Worm (Caenorhabditis elegans) whole organism, L1 larva: ENCODE measurements around the gene R13H4.5.

Source experiments
- C04F5.9 ChIP-seq: sonication (generic microtip); optimal IDR thresholded peaks from 2 replicates; lab custom pipeline; 2016; ENCODE audit warnings: missing genetic modification characterization, missing compliant biosample characterization
- C34B4.2 ChIP-seq: sonication (generic microtip); optimal IDR thresholded peaks from 2 replicates; lab custom pipeline; 2017; ENCODE audit warnings: mild to moderate bottlenecking, missing genetic modification characterization, missing compliant biosample characterization
- Y116A8C.19 ChIP-seq: sonication (generic microtip); optimal IDR thresholded peaks from 2 replicates; lab custom pipeline; 2016; ENCODE audit warnings: missing compliant biosample characterization, missing genetic modification characterization, borderline replicate concordance
- aha-1 ChIP-seq: fragments of 150-350 bp; optimal IDR thresholded peaks from 2 replicates; lab custom pipeline; 2014; ENCODE audit warnings: missing biosample characterization, missing genetic modification characterization
- alr-1 ChIP-seq: fragments of 200-800 bp; sonication (Bioruptor generic); optimal IDR thresholded peaks from 2 replicates; lab custom pipeline; 2018; ENCODE audit warnings: borderline replicate concordance, mild to moderate bottlenecking, missing genetic modification characterization, missing compliant biosample characterization
- aly-2 ChIP-seq: fragments of 150-350 bp; optimal IDR thresholded peaks from 2 replicates; lab custom pipeline; 2014; ENCODE audit warnings: missing biosample characterization, missing genetic modification characterization
- ceh-8 ChIP-seq: fragments of 200-800 bp; sonication (Bioruptor generic); optimal IDR thresholded peaks from 2 replicates; lab custom pipeline; 2018; ENCODE audit warnings: mild to moderate bottlenecking, missing genetic modification characterization, moderate library complexity, missing compliant biosample characterization
- ceh-82 ChIP-seq, 3 experiments: fragments of 150-350 bp in 1 of 3; sonication (generic microtip) in 2 of 3; optimal IDR thresholded peaks; 2 replicates each; lab custom pipeline; 2014 to 2017; ENCODE audit warnings: missing biosample characterization in 3 of 3, missing genetic modification characterization in 3 of 3
- ceh-88 ChIP-seq: fragments of 200-800 bp; sonication (Bioruptor generic); IDR thresholded peaks from 2 replicates; pipeline ENCODE4 v1.3.6; 2022; ENCODE audit warnings: missing genetic modification characterization, missing compliant biosample characterization
- ceh-90 ChIP-seq: sonication (generic microtip); optimal IDR thresholded peaks from 2 replicates; lab custom pipeline; 2016; ENCODE audit warnings: missing genetic modification characterization, missing compliant biosample characterization
- ces-1 ChIP-seq: fragments of 150-350 bp; optimal IDR thresholded peaks from 2 replicates; lab custom pipeline; 2014; ENCODE audit warnings: missing biosample characterization, missing genetic modification reagents, missing genetic modification characterization
- dpl-1 ChIP-seq, 3 experiments: fragments of 150-350 bp in 2 of 3; sonication (generic microtip) in 1 of 3; optimal IDR thresholded peaks; 2 replicates each; lab custom pipeline; 2014 to 2017; ENCODE audit warnings: missing biosample characterization in 3 of 3, missing genetic modification characterization in 3 of 3, missing genetic modification reagents in 3 of 3
- dsc-1 ChIP-seq: sonication (generic microtip); optimal IDR thresholded peaks from 2 replicates; lab custom pipeline; 2016; ENCODE audit warnings: mild to moderate bottlenecking, missing genetic modification characterization, missing compliant biosample characterization
- efl-1 ChIP-seq, 4 experiments: fragments of 150-350 bp; optimal IDR thresholded peaks in 3 of 4; peaks in 1 of 4; 1 replicate in 1 of 4; 2 replicates in 3 of 4; lab custom pipeline; 2014; ENCODE audit warnings: missing biosample characterization in 2 of 4, missing genetic modification characterization in 2 of 4, missing genetic modification reagents in 2 of 4
- egl-13 ChIP-seq: sonication (generic microtip); optimal IDR thresholded peaks from 2 replicates; lab custom pipeline; 2016; ENCODE audit warnings: missing genotype, missing genetic modification reagents, missing genetic modification characterization, missing compliant biosample characterization
- elt-2 ChIP-seq: sonication (generic microtip); optimal IDR thresholded peaks from 2 replicates; lab custom pipeline; 2016; ENCODE audit warnings: missing genetic modification characterization, mild to moderate bottlenecking, inconsistent platforms, missing compliant biosample characterization, missing genetic modification reagents
- fkh-4 ChIP-seq: sonication (generic microtip); optimal IDR thresholded peaks from 2 replicates; lab custom pipeline; 2016; ENCODE audit warnings: missing compliant biosample characterization, missing genetic modification characterization, borderline replicate concordance
- isw-1 ChIP-seq: fragments of 200-800 bp; sonication (Bioruptor generic); IDR thresholded peaks from 2 replicates; pipeline ENCODE4 v1.3.6; 2022; ENCODE audit warnings: missing genetic modification characterization, missing compliant biosample characterization
- jun-1 ChIP-seq: fragments of 150-350 bp; optimal IDR thresholded peaks from 2 replicates; lab custom pipeline; 2014; ENCODE audit warnings: missing biosample characterization, missing genetic modification reagents, missing genetic modification characterization
- lin-13 ChIP-seq: fragments of 150-350 bp; optimal IDR thresholded peaks from 2 replicates; lab custom pipeline; 2014; ENCODE audit warnings: missing biosample characterization, missing genetic modification reagents, missing genetic modification characterization
- lin-35 ChIP-seq, 2 experiments: fragments of 150-350 bp; optimal IDR thresholded peaks; 2 replicates each; lab custom pipeline; 2014; ENCODE audit warnings: missing biosample characterization in 2 of 2, missing genetic modification characterization in 2 of 2, missing genetic modification reagents in 2 of 2
- lin-39 ChIP-seq: fragments of 150-350 bp; optimal IDR thresholded peaks from 2 replicates; lab custom pipeline; 2014; ENCODE audit warnings: missing biosample characterization, missing genetic modification reagents, missing genetic modification characterization
- lir-3 ChIP-seq: sonication (generic microtip); optimal IDR thresholded peaks from 2 replicates; lab custom pipeline; 2016; ENCODE audit warnings: mild to moderate bottlenecking, missing genetic modification characterization, moderate library complexity, missing compliant biosample characterization; ENCODE audit not compliant: poor library complexity
- lsy-2 ChIP-seq, 2 experiments: fragments of 150-350 bp; optimal IDR thresholded peaks; 2 replicates each; lab custom pipeline; 2014; ENCODE audit warnings: missing biosample characterization in 2 of 2, missing genetic modification characterization in 2 of 2
- mab-9 ChIP-seq: fragments of 200-800 bp; sonication (Bioruptor generic); IDR thresholded peaks from 2 replicates; pipeline ENCODE4 v1.3.6; 2022; ENCODE audit warnings: missing genetic modification reagents, missing genetic modification characterization, missing compliant biosample characterization
- mdl-1 ChIP-seq, 2 experiments: fragments of 150-350 bp; optimal IDR thresholded peaks; 2 replicates each; lab custom pipeline; 2014 to 2017; ENCODE audit warnings: missing biosample characterization in 2 of 2, missing genetic modification characterization in 2 of 2, inconsistent platforms in 1 of 2
- mef-2 ChIP-seq: fragments of 150-350 bp; optimal IDR thresholded peaks from 2 replicates; lab custom pipeline; 2014; ENCODE audit warnings: missing biosample characterization, missing genetic modification characterization
- mep-1 ChIP-seq: fragments of 150-350 bp; optimal IDR thresholded peaks from 2 replicates; lab custom pipeline; 2014; ENCODE audit warnings: missing biosample characterization, missing genetic modification characterization
- nhr-12 ChIP-seq: sonication (generic microtip); optimal IDR thresholded peaks from 2 replicates; lab custom pipeline; 2017; ENCODE audit warnings: missing biosample characterization, missing genetic modification characterization
- nhr-19 ChIP-seq: fragments of 200-800 bp; sonication (Bioruptor generic); conservative IDR thresholded peaks from 2 replicates; pipeline ENCODE4 v1.3.6; 2022; ENCODE audit warnings: missing genetic modification characterization, missing compliant biosample characterization
- nhr-20 ChIP-seq: sonication (generic microtip); optimal IDR thresholded peaks from 2 replicates; lab custom pipeline; 2016; ENCODE audit warnings: mild to moderate bottlenecking, missing genetic modification characterization, missing compliant biosample characterization
- nhr-237 ChIP-seq: fragments of 150-350 bp; optimal IDR thresholded peaks from 2 replicates; lab custom pipeline; 2014; ENCODE audit warnings: missing biosample characterization, missing genetic modification characterization
- nhr-47 ChIP-seq: sonication (generic microtip); optimal IDR thresholded peaks from 2 replicates; lab custom pipeline; 2016; ENCODE audit warnings: mild to moderate bottlenecking, missing genetic modification characterization, moderate library complexity, missing compliant biosample characterization
- nhr-71 ChIP-seq: sonication (generic microtip); optimal IDR thresholded peaks from 2 replicates; lab custom pipeline; 2016; ENCODE audit warnings: mild to moderate bottlenecking, missing genetic modification characterization, moderate library complexity, missing compliant biosample characterization
- nhr-76 ChIP-seq: sonication (generic microtip); optimal IDR thresholded peaks from 2 replicates; lab custom pipeline; 2017; ENCODE audit warnings: missing biosample characterization, missing genetic modification characterization
- nhr-85 ChIP-seq: sonication (generic microtip); peaks from one replicate; lab custom pipeline; 2016; ENCODE audit warnings: missing genetic modification characterization, inconsistent platforms, missing compliant biosample characterization
- nhr-90 ChIP-seq: sonication (generic microtip); optimal IDR thresholded peaks from 2 replicates; lab custom pipeline; 2016; ENCODE audit warnings: mild to moderate bottlenecking, missing genetic modification characterization, missing compliant biosample characterization; ENCODE audit not compliant: poor library complexity
- pax-3 ChIP-seq: fragments of 200-800 bp; sonication (Bioruptor generic); optimal IDR thresholded peaks from 2 replicates; lab custom pipeline; 2018; ENCODE audit warnings: mild to moderate bottlenecking, missing genetic modification characterization, moderate library complexity, missing compliant biosample characterization
- pqm-1 ChIP-seq: sonication (generic microtip); optimal IDR thresholded peaks from 3 replicates; lab custom pipeline; 2017; ENCODE audit warnings: missing biosample characterization, missing genetic modification characterization
- rnt-1 ChIP-seq: sonication (generic microtip); optimal IDR thresholded peaks from 2 replicates; lab custom pipeline; 2016; ENCODE audit warnings: mild to moderate bottlenecking, missing genetic modification characterization, moderate library complexity, missing compliant biosample characterization
- skn-1 ChIP-seq: fragments of 150-350 bp; optimal IDR thresholded peaks from 2 replicates; lab custom pipeline; 2014; ENCODE audit warnings: missing biosample characterization, missing genetic modification characterization
- snpc-4 ChIP-seq: fragments of 150-350 bp; optimal IDR thresholded peaks from 2 replicates; lab custom pipeline; 2014; ENCODE audit warnings: missing biosample characterization, missing genetic modification characterization
- snu-23 ChIP-seq: sonication (generic microtip); optimal IDR thresholded peaks from 2 replicates; lab custom pipeline; 2016; ENCODE audit warnings: missing genetic modification characterization, missing compliant biosample characterization
- sup-37 ChIP-seq: fragments of 200-800 bp; sonication (Bioruptor generic); optimal IDR thresholded peaks from 2 replicates; lab custom pipeline; 2018; ENCODE audit warnings: mild to moderate bottlenecking, missing genetic modification characterization, missing compliant biosample characterization
- swsn-7 ChIP-seq: sonication (generic microtip); optimal IDR thresholded peaks from 2 replicates; lab custom pipeline; 2016; ENCODE audit warnings: missing genetic modification characterization, missing compliant biosample characterization
- tlp-1 ChIP-seq: fragments of 150-350 bp; optimal IDR thresholded peaks from 2 replicates; lab custom pipeline; 2014; ENCODE audit warnings: missing biosample characterization, missing genetic modification characterization
- unc-30 ChIP-seq: sonication (generic microtip); optimal IDR thresholded peaks from 2 replicates; lab custom pipeline; 2017; ENCODE audit warnings: missing biosample characterization, missing genetic modification characterization
- unc-98 ChIP-seq: fragments of 200-800 bp; sonication (Bioruptor generic); IDR thresholded peaks from 2 replicates; pipeline ENCODE4 v1.3.6; 2022; ENCODE audit warnings: missing genetic modification characterization, missing compliant biosample characterization
- vab-15 ChIP-seq: sonication (generic microtip); optimal IDR thresholded peaks from 2 replicates; lab custom pipeline; 2017; ENCODE audit warnings: missing genotype, mild to moderate bottlenecking, missing genetic modification characterization, missing compliant biosample characterization
- zip-4 ChIP-seq: fragments of 200-800 bp; sonication (Bioruptor generic); optimal IDR thresholded peaks from 2 replicates; lab custom pipeline; 2018; ENCODE audit warnings: mild to moderate bottlenecking, missing genetic modification characterization, moderate library complexity, missing compliant biosample characterization
- ztf-4 ChIP-seq: fragments of 150-350 bp; optimal IDR thresholded peaks from 2 replicates; lab custom pipeline; 2014; ENCODE audit warnings: missing biosample characterization, missing genetic modification characterization

The R13H4.5 gene

ce11 chrV:11887988-11888499 lies 27.6 kb downstream of the R13H4.5 start, which contains the start of gene adh-1 (continued):
- TF ChIP-seq tlp-1, result no peak
- no peak for TF ChIP-seq aha-1
- TF ChIP-seq nhr-90 (tag; lab: Kevin White, UChicago), result peak; percentile 75
- TF ChIP-seq lsy-2 (tag; optimal IDR thresholded peaks at IDR 0.05; lab: Kevin White, UChicago), result peak; percentile 48 to 82
- peak; percentile 24 for TF ChIP-seq mep-1 (tag; lab: Kevin White, UChicago)
- TF ChIP-seq nhr-12 (tag; lab: Kevin White, UChicago), result no peak
- TF ChIP-seq snu-23 (GFP tag; lab: Kevin White, UChicago), result peak; percentile 82
- peak; percentile 37 for TF ChIP-seq skn-1 (tag; lab: Kevin White, UChicago)
- TF ChIP-seq ces-1, result no peak
- no peak for TF ChIP-seq unc-30 (tag; lab: Kevin White, UChicago)
- TF ChIP-seq nhr-85 (tag; lab: Kevin White, UChicago), result peak; percentile 94
- TF ChIP-seq dpl-1 (GFP tag; optimal IDR thresholded peaks at IDR 0.05; lab: Kevin White, UChicago), result peak; percentile 4 to 50 (median 8)
- TF ChIP-seq ztf-4 (tag; lab: Kevin White, UChicago), result peak; percentile 56
- TF ChIP-seq swsn-7 (tag; lab: Kevin White, UChicago), result peak; percentile 56
- peak; percentile 25 to 99 for TF ChIP-seq mdl-1 (tag; optimal IDR thresholded peaks at IDR 0.05; lab: Kevin White, UChicago)
- TF ChIP-seq ceh-8 (GFP tag; lab: Kevin White, UChicago), result no peak
- TF ChIP-seq elt-2, result peak; percentile 75
- peak; percentile 23 to 46 for TF ChIP-seq efl-1 (optimal IDR thresholded peaks at IDR 0.05; lab: Kevin White, UChicago)
- peak in 1 of 2 experiments; percentile 95 for TF ChIP-seq efl-1 (GFP tag; optimal IDR thresholded peaks at IDR 0.05 in 1 of 2; lab: Kevin White, UChicago)
- no peak for TF ChIP-seq nhr-237
- peak; percentile 62 for TF ChIP-seq lin-13
- peak; percentile 99 for TF ChIP-seq nhr-19
- TF ChIP-seq zip-4 (GFP tag; lab: Kevin White, UChicago), result no peak
- TF ChIP-seq ceh-88 (GFP tag; lab: Robert Waterston, UW), result no peak; the same call in none of the 2 replicates
- no peak for TF ChIP-seq dsc-1 (tag; lab: Kevin White, UChicago)
- TF ChIP-seq lin-35 (GFP tag; optimal IDR thresholded peaks at IDR 0.05; lab: Kevin White, UChicago), result peak; percentile 37 to 68
- peak; percentile 1 for TF ChIP-seq C04F5.9 (tag; lab: Kevin White, UChicago)
- peak; percentile 90 for TF ChIP-seq sup-37 (GFP tag; lab: Kevin White, UChicago)
- TF ChIP-seq ceh-82 (tag; optimal IDR thresholded peaks at IDR 0.05; lab: Kevin White, UChicago), result peak in 1 of 3 experiments; percentile 14
- TF ChIP-seq nhr-71 (tag; lab: Kevin White, UChicago), result peak; percentile 97
- TF ChIP-seq lir-3 (tag; lab: Kevin White, UChicago), result peak; percentile 70
- TF ChIP-seq nhr-20, result peak; percentile 97
- peak; percentile 91 for TF ChIP-seq rnt-1 (tag; lab: Kevin White, UChicago)
- TF ChIP-seq unc-98 (GFP tag; lab: Robert Waterston, UW), result no peak
- TF ChIP-seq fkh-4 (tag; lab: Kevin White, UChicago), result no peak
- TF ChIP-seq mef-2 (tag; lab: Kevin White, UChicago), result no peak
- no peak for TF ChIP-seq isw-1 (GFP tag; lab: Robert Waterston, UW)
- no peak for TF ChIP-seq mab-9 (GFP tag; lab: Robert Waterston, UW)
- TF ChIP-seq egl-13 (tag; lab: Kevin White, UChicago), result no peak
- peak; percentile 77 for TF ChIP-seq nhr-47 (tag; lab: Kevin White, UChicago)
- no peak for TF ChIP-seq Y116A8C.19

- no peak for TF ChIP-seq Y116A8C.19
- TF ChIP-seq jun-1 (tag; lab: Kevin White, UChicago), result no peak
- TF ChIP-seq rnt-1 (tag; lab: Kevin White, UChicago), result no peak
- no peak for TF ChIP-seq pax-3 (tag; lab: Kevin White, UChicago)
- TF ChIP-seq vab-15, result no peak
- TF ChIP-seq nhr-47 (tag; lab: Kevin White, UChicago), result peak; percentile 9
- TF ChIP-seq alr-1 (tag; lab: Kevin White, UChicago), result no peak
- no peak for TF ChIP-seq nhr-76 (tag; lab: Kevin White, UChicago)
- no peak for TF ChIP-seq aly-2 (tag; lab: Kevin White, UChicago)
- TF ChIP-seq efl-1 (optimal IDR thresholded peaks at IDR 0.05; lab: Kevin White, UChicago), result no peak
- peak in 1 of 2 experiments; percentile 91 for TF ChIP-seq efl-1 (GFP tag; optimal IDR thresholded peaks at IDR 0.05 in 1 of 2; lab: Kevin White, UChicago)
- no peak for TF ChIP-seq ceh-90 (tag; lab: Kevin White, UChicago)
- no peak for TF ChIP-seq pqm-1 (tag; lab: Kevin White, UChicago)
- TF ChIP-seq mep-1 (tag; lab: Kevin White, UChicago), result no peak
- TF ChIP-seq lin-39 (tag; lab: Kevin White, UChicago), result no peak
- TF ChIP-seq snpc-4 (tag; lab: Kevin White, UChicago), result no peak
- TF ChIP-seq sup-37 (GFP tag; lab: Kevin White, UChicago), result no peak
- no peak for TF ChIP-seq C34B4.2 (tag; lab: Kevin White, UChicago)
- TF ChIP-seq dpl-1 (GFP tag; optimal IDR thresholded peaks at IDR 0.05; lab: Kevin White, UChicago), result no peak
These were observed 28.2 kb downstream of the R13H4.5 start for ce11 chrV:11888656-11889055.
